Worm (Caenorhabditis elegans) whole organism, midembryonic: ENCODE results near the gene F17H10.4.

Experiments used
- T22C8.4 ChIP-seq: fragments of 200-800 bp; sonication (Bioruptor generic); IDR thresholded peaks from 2 replicates; pipeline ENCODE4 v1.3.6; 2022; ENCODE audit warnings: missing genetic modification characterization, missing compliant biosample characterization
- cog-1 ChIP-seq: sonication (generic microtip); optimal IDR thresholded peaks from 2 replicates; lab custom pipeline; 2016; ENCODE audit warnings: missing genetic modification characterization, missing compliant biosample characterization
- flt-1 ChIP-seq: fragments of 200-800 bp; sonication (Bioruptor generic); IDR thresholded peaks from 2 replicates; pipeline ENCODE4 v1.3.6; 2022; ENCODE audit warnings: missing genetic modification characterization, missing compliant biosample characterization
- klf-2 ChIP-seq: fragments of 200-800 bp; sonication (Bioruptor generic); conservative IDR thresholded peaks from 2 replicates; pipeline ENCODE4 v1.3.6; 2022; ENCODE audit warnings: missing genetic modification reagents, missing genetic modification characterization, missing compliant biosample characterization
- med-1 ChIP-seq: sonication (generic microtip); optimal IDR thresholded peaks from 2 replicates; lab custom pipeline; 2017; ENCODE audit warnings: missing genetic modification characterization, mild to moderate bottlenecking, missing compliant biosample characterization, antibody characterized with exemption, missing genetic modification reagents; ENCODE audit not compliant: insufficient read depth
- ref-1 ChIP-seq: fragments of 200-800 bp; sonication (Bioruptor generic); conservative IDR thresholded peaks from 2 replicates; pipeline ENCODE4 v1.3.6; 2022; ENCODE audit warnings: missing genetic modification reagents, missing genetic modification characterization, missing compliant biosample characterization
- tab-1 ChIP-seq: fragments of 200-800 bp; sonication (Bioruptor generic); IDR thresholded peaks from 2 replicates; pipeline ENCODE4 v1.3.6; 2022; ENCODE audit warnings: missing genetic modification characterization, missing compliant biosample characterization
- ztf-23 ChIP-seq: fragments of 200-800 bp; sonication (Bioruptor generic); IDR thresholded peaks from 2 replicates; pipeline ENCODE4 v1.3.6; 2022; ENCODE audit warnings: missing genetic modification reagents, missing genetic modification characterization, missing compliant biosample characterization
- ztf-29 ChIP-seq: fragments of 200-800 bp; sonication (Bioruptor generic); IDR thresholded peaks from 2 replicates; pipeline ENCODE4 v1.3.6; 2022; ENCODE audit warnings: missing genetic modification reagents, missing genetic modification characterization, missing compliant biosample characterization

- TF ChIP-seq tab-1 = no peak
- no peak for TF ChIP-seq ztf-29 (GFP tag; lab: Robert Waterston, UW)
- no peak for TF ChIP-seq flt-1
- no peak for TF ChIP-seq cog-1
- TF ChIP-seq med-1 (GFP tag; lab: Kevin White, UChicago) = no peak
- TF ChIP-seq ref-1 (GFP tag; lab: Robert Waterston, UW) = no peak
- no peak for TF ChIP-seq klf-2 (GFP tag; lab: Robert Waterston, UW)
- TF ChIP-seq T22C8.4 = no peak
- no peak for TF ChIP-seq ztf-23 (GFP tag; lab: Robert Waterston, UW)
Observed at ce11 chrX:13108664-13109063, 17.7 kb downstream of the F17H10.4 start.
